Worm (Caenorhabditis elegans) whole organism, L2 larva: Measurements from ENCODE around the gene ttc-36.

Source experiments
- ZK546.5 ChIP-seq: sonication (generic microtip); optimal IDR thresholded peaks from 2 replicates; lab custom pipeline; 2017; ENCODE audit warnings: missing biosample characterization, missing genetic modification characterization
- egl-27 ChIP-seq: sonication (generic microtip); optimal IDR thresholded peaks from 3 replicates; lab custom pipeline; 2017; ENCODE audit warnings: missing biosample characterization, missing genetic modification reagents, missing genetic modification characterization
- lin-13 ChIP-seq: fragments of 150-350 bp; optimal IDR thresholded peaks from 2 replicates; lab custom pipeline; 2014; ENCODE audit warnings: missing biosample characterization, missing genetic modification reagents, missing genetic modification characterization
- nhr-25 ChIP-seq: fragments of 150-350 bp; sonication (generic microtip); optimal IDR thresholded peaks from 3 replicates; lab custom pipeline; 2014; ENCODE audit warnings: missing biosample characterization, missing genetic modification characterization
- nhr-77 ChIP-seq: fragments of 150-350 bp; optimal IDR thresholded peaks from 2 replicates; lab custom pipeline; 2014; ENCODE audit warnings: missing biosample characterization, missing genetic modification characterization
- snpc-4 ChIP-seq: fragments of 150-350 bp; optimal IDR thresholded peaks from 2 replicates; lab custom pipeline; 2014; ENCODE audit warnings: missing biosample characterization, missing genetic modification characterization
- unc-39 ChIP-seq: fragments of 150-350 bp; optimal IDR thresholded peaks from 2 replicates; lab custom pipeline; 2014; ENCODE audit warnings: missing biosample characterization, missing genetic modification characterization
- unc-62 ChIP-seq: fragments of 150-350 bp; optimal IDR thresholded peaks from 2 replicates; lab custom pipeline; 2014; ENCODE audit warnings: missing biosample characterization, missing genetic modification reagents, missing genetic modification characterization
- ztf-11 ChIP-seq: sonication (generic microtip); optimal IDR thresholded peaks from 2 replicates; lab custom pipeline; 2017; ENCODE audit warnings: missing biosample characterization, missing genetic modification characterization

ce11 chrII:10040834-10041233 lies 10.8 kb downstream of the ttc-36 start, which contains the start of gene ogr-2:
- TF ChIP-seq unc-62 (GFP tag; lab: Kevin White, UChicago) (no peak), egl-27 (tag; lab: Kevin White, UChicago) (no peak), unc-39 (tag; lab: Kevin White, UChicago) (no peak), ztf-11 (no peak), nhr-25 (tag; lab: Kevin White, UChicago) (no peak), nhr-77 (tag; lab: Kevin White, UChicago) (no peak), ZK546.5 (tag; lab: Kevin White, UChicago) (no peak), lin-13 (GFP tag; lab: Kevin White, UChicago) (no peak), snpc-4 (tag; lab: Kevin White, UChicago) (no peak)
